Fruit fly (Drosophila melanogaster) whole organism, embryonic: ENCODE measurements around the gene Cubn.

ENCODE experiments used
- ATbp ChIP-seq: fragments of 200-800 bp; sonication (Bioruptor generic); optimal IDR thresholded peaks from 2 replicates; lab custom pipeline; 2017; ENCODE audit warnings: missing biosample characterization, mild to moderate bottlenecking, missing genetic modification characterization, missing genetic modification reagents
- Adf1 ChIP-seq: fragments of 200-800 bp; sonication (Bioruptor generic); IDR thresholded peaks from 2 replicates; pipeline ENCODE4 v1.3.6; 2022; ENCODE audit warnings: missing biosample characterization, missing genetic modification characterization
- Aef1 ChIP-seq: fragments of 200-800 bp; sonication (Bioruptor generic); IDR thresholded peaks from 3 replicates; pipeline ENCODE4 v1.3.6; 2022; ENCODE audit warnings: missing biosample characterization, missing genetic modification characterization
- CG10267 ChIP-seq: fragments of 200-800 bp; sonication (Bioruptor generic); optimal IDR thresholded peaks from 2 replicates; lab custom pipeline; 2018; ENCODE audit warnings: missing biosample characterization, mild to moderate bottlenecking, missing genetic modification characterization, moderate library complexity
- CG10321 ChIP-seq: fragments of 200-800 bp; sonication (Bioruptor generic); IDR thresholded peaks from 2 replicates; pipeline ENCODE4 v1.3.6; 2022; ENCODE audit warnings: missing biosample characterization, missing genetic modification characterization
- CG10431 ChIP-seq: fragments of 200-800 bp; sonication (Bioruptor generic); optimal IDR thresholded peaks from 3 replicates; lab custom pipeline; 2018; ENCODE audit warnings: missing biosample characterization, mild to moderate bottlenecking, missing genetic modification characterization
- CG11456 ChIP-seq: fragments of 200-800 bp; sonication (Bioruptor generic); IDR thresholded peaks from 3 replicates; pipeline ENCODE4 v1.3.6; 2022; ENCODE audit warnings: missing biosample characterization, missing genetic modification characterization
- CG12769 ChIP-seq: fragments of 200-800 bp; sonication (Bioruptor generic); optimal IDR thresholded peaks from 2 replicates; lab custom pipeline; 2019; ENCODE audit warnings: missing biosample characterization, mild to moderate bottlenecking, missing genetic modification characterization, moderate library complexity
- CG15011 ChIP-seq: fragments of 200-800 bp; sonication (Bioruptor generic); optimal IDR thresholded peaks from 3 replicates; lab custom pipeline; 2018; ENCODE audit warnings: missing biosample characterization, mild to moderate bottlenecking, missing genetic modification characterization
- CG15479 ChIP-seq: fragments of 200-800 bp; sonication (Bioruptor generic); optimal IDR thresholded peaks from 3 replicates; lab custom pipeline; 2019; ENCODE audit warnings: missing biosample characterization, mild to moderate bottlenecking, missing genetic modification characterization, moderate library complexity
- CG1603 ChIP-seq: fragments of 200-800 bp; sonication (Bioruptor generic); optimal IDR thresholded peaks from 2 replicates; lab custom pipeline; 2019; ENCODE audit warnings: missing biosample characterization, mild to moderate bottlenecking, missing genetic modification characterization, moderate library complexity
- CG17385 ChIP-seq: fragments of 200-800 bp; sonication (Bioruptor generic); optimal IDR thresholded peaks from 3 replicates; lab custom pipeline; 2018; ENCODE audit warnings: missing biosample characterization, mild to moderate bottlenecking, missing genetic modification characterization
- CG17612 ChIP-seq: fragments of 200-800 bp; sonication (Bioruptor generic); IDR thresholded peaks from 2 replicates; pipeline ENCODE4 v1.3.6; 2022; ENCODE audit warnings: missing biosample characterization, missing genetic modification characterization
- CG17802 ChIP-seq: fragments of 200-800 bp; sonication (Bioruptor generic); optimal IDR thresholded peaks from 2 replicates; lab custom pipeline; 2018; ENCODE audit warnings: missing biosample characterization, mild to moderate bottlenecking, missing genetic modification characterization, moderate library complexity
- CG1792 ChIP-seq: fragments of 200-800 bp; sonication (Bioruptor generic); optimal IDR thresholded peaks from 2 replicates; lab custom pipeline; 2016; ENCODE audit warnings: missing biosample characterization, missing genetic modification characterization
- CG18011 ChIP-seq: fragments of 200-800 bp; sonication (Bioruptor generic); optimal IDR thresholded peaks from 2 replicates; lab custom pipeline; 2017; ENCODE audit warnings: missing biosample characterization, missing genetic modification characterization, mild to moderate bottlenecking, moderate library complexity, missing genotype
- CG2129 ChIP-seq: fragments of 200-800 bp; sonication (Bioruptor generic); IDR thresholded peaks from 2 replicates; pipeline ENCODE4 v1.3.6; 2022; ENCODE audit warnings: missing biosample characterization, missing genetic modification characterization; ENCODE audit not compliant: partially characterized antibody
- CG2889 ChIP-seq: fragments of 200-800 bp; sonication (Bioruptor generic); IDR thresholded peaks from 3 replicates; pipeline ENCODE4 v1.3.6; 2022; ENCODE audit warnings: missing biosample characterization, missing genetic modification characterization
- CG3065 ChIP-seq: fragments of 200-800 bp; sonication (Bioruptor generic); optimal IDR thresholded peaks from 2 replicates; lab custom pipeline; 2016; ENCODE audit warnings: missing biosample characterization, missing genetic modification characterization
- CG31388 ChIP-seq: fragments of 200-800 bp; sonication (Bioruptor generic); optimal IDR thresholded peaks from 2 replicates; lab custom pipeline; 2016; ENCODE audit warnings: missing biosample characterization, missing genetic modification characterization
- CG3163 ChIP-seq: fragments of 200-800 bp; sonication (Bioruptor generic); optimal IDR thresholded peaks from 3 replicates; lab custom pipeline; 2016; ENCODE audit warnings: missing biosample characterization, missing genetic modification characterization
- CG4360 ChIP-seq: fragments of 200-800 bp; sonication (Bioruptor generic); IDR thresholded peaks from 2 replicates; pipeline ENCODE4 v1.3.6; 2022; ENCODE audit warnings: missing biosample characterization, missing genetic modification characterization
- CG4707 ChIP-seq: fragments of 200-800 bp; sonication (Bioruptor generic); optimal IDR thresholded peaks from 2 replicates; lab custom pipeline; 2018; ENCODE audit warnings: missing biosample characterization, mild to moderate bottlenecking, missing genetic modification characterization, moderate library complexity
- CG4820 ChIP-seq: fragments of 200-800 bp; sonication (Bioruptor generic); optimal IDR thresholded peaks from 3 replicates; lab custom pipeline; 2016; ENCODE audit warnings: missing biosample characterization, missing genetic modification characterization
- CG5180 ChIP-seq: fragments of 200-800 bp; sonication (Bioruptor generic); optimal IDR thresholded peaks from 3 replicates; lab custom pipeline; 2017; ENCODE audit warnings: missing biosample characterization, missing genetic modification characterization, mild to moderate bottlenecking, moderate library complexity, missing genetic modification reagents
- CG5245 ChIP-seq: fragments of 200-800 bp; sonication (Bioruptor generic); optimal IDR thresholded peaks from 3 replicates; lab custom pipeline; 2016; ENCODE audit warnings: missing biosample characterization, missing genetic modification characterization
- CG6765 ChIP-seq: fragments of 200-800 bp; sonication (Bioruptor generic); optimal IDR thresholded peaks from 3 replicates; lab custom pipeline; 2017; ENCODE audit warnings: missing biosample characterization, mild to moderate bottlenecking, missing genetic modification characterization
- CG9797 ChIP-seq: fragments of 200-800 bp; sonication (Bioruptor generic); optimal IDR thresholded peaks from 3 replicates; lab custom pipeline; 2018; ENCODE audit warnings: missing biosample characterization, mild to moderate bottlenecking, missing genetic modification characterization
- D19A ChIP-seq: fragments of 200-800 bp; optimal IDR thresholded peaks from 3 replicates; lab custom pipeline; 2019; ENCODE audit warnings: missing biosample characterization, mild to moderate bottlenecking, missing genetic modification characterization, moderate library complexity
- H2.0 ChIP-seq: fragments of 200-800 bp; sonication (Bioruptor generic); IDR thresholded peaks from 2 replicates; pipeline ENCODE4 v1.3.6; 2022; ENCODE audit warnings: missing biosample characterization, missing genetic modification characterization
- HmgZ ChIP-seq: fragments of 200-800 bp; sonication (Bioruptor generic); optimal IDR thresholded peaks from 2 replicates; lab custom pipeline; 2018; ENCODE audit warnings: missing biosample characterization, mild to moderate bottlenecking, missing genetic modification characterization
- Hr3 ChIP-seq: fragments of 200-800 bp; sonication (Bioruptor generic); optimal IDR thresholded peaks from 3 replicates; lab custom pipeline; 2016; ENCODE audit warnings: missing biosample characterization, missing genetic modification characterization
- NK7.1 ChIP-seq: fragments of 200-800 bp; sonication (Bioruptor generic); optimal IDR thresholded peaks from 3 replicates; lab custom pipeline; 2016; ENCODE audit warnings: missing biosample characterization, missing genetic modification characterization
- Sry-δ ChIP-seq: fragments of 200-800 bp; sonication (Bioruptor generic); optimal IDR thresholded peaks from 2 replicates; lab custom pipeline; 2016; ENCODE audit warnings: missing biosample characterization, missing genetic modification characterization
- cas ChIP-seq: fragments of 200-800 bp; sonication (Bioruptor generic); IDR thresholded peaks from 2 replicates; pipeline ENCODE4 v1.3.6; 2022; ENCODE audit warnings: missing biosample characterization, missing genetic modification characterization
- dan ChIP-seq: fragments of 200-800 bp; sonication (Bioruptor generic); IDR thresholded peaks from 2 replicates; pipeline ENCODE4 v1.3.6; 2022; ENCODE audit warnings: missing biosample characterization, missing genetic modification characterization
- emc ChIP-seq: fragments of 200-800 bp; sonication (Bioruptor generic); optimal IDR thresholded peaks from 2 replicates; lab custom pipeline; 2016; ENCODE audit warnings: missing biosample characterization, missing genetic modification characterization
- ftz-f1 ChIP-seq: fragments of 200-800 bp; sonication (Bioruptor generic); optimal IDR thresholded peaks from 2 replicates; lab custom pipeline; 2016; ENCODE audit warnings: missing biosample characterization, missing genetic modification characterization
- klu ChIP-seq: fragments of 200-800 bp; sonication (Bioruptor generic); IDR thresholded peaks from 2 replicates; pipeline ENCODE4 v1.3.6; 2022; ENCODE audit warnings: missing biosample characterization, missing genetic modification characterization
- kni ChIP-seq: fragments of 200-800 bp; sonication (Bioruptor generic); optimal IDR thresholded peaks from 3 replicates; lab custom pipeline; 2017; ENCODE audit warnings: mild to moderate bottlenecking, missing biosample characterization, missing genetic modification reagents, missing genetic modification characterization
- mld ChIP-seq: fragments of 200-800 bp; sonication (Bioruptor generic); IDR thresholded peaks from 3 replicates; pipeline ENCODE4 v1.3.6; 2022; ENCODE audit warnings: missing biosample characterization, missing genetic modification characterization; ENCODE audit not compliant: partially characterized antibody
- onecut ChIP-seq: fragments of 200-800 bp; sonication (Bioruptor generic); IDR thresholded peaks from 2 replicates; pipeline ENCODE4 v1.3.6; 2022; ENCODE audit warnings: missing biosample characterization, missing genetic modification characterization
- peb ChIP-seq: fragments of 200-800 bp; sonication (Bioruptor generic); IDR thresholded peaks from 2 replicates; pipeline ENCODE4 v1.3.6; 2022; ENCODE audit warnings: missing biosample characterization, missing genetic modification characterization
- pros ChIP-seq: fragments of 200-800 bp; sonication (Bioruptor generic); optimal IDR thresholded peaks from 3 replicates; lab custom pipeline; 2019; ENCODE audit warnings: missing biosample characterization, mild to moderate bottlenecking, missing genetic modification characterization, moderate library complexity
- sd ChIP-seq: fragments of 200-800 bp; sonication (Bioruptor generic); optimal IDR thresholded peaks from 3 replicates; lab custom pipeline; 2018; ENCODE audit warnings: missing biosample characterization, mild to moderate bottlenecking, missing genetic modification characterization, moderate library complexity
- shn ChIP-seq: fragments of 200-800 bp; sonication (Bioruptor generic); optimal IDR thresholded peaks from 3 replicates; lab custom pipeline; 2016; ENCODE audit warnings: missing biosample characterization, missing genetic modification characterization
- tgo ChIP-seq: fragments of 200-800 bp; sonication (Bioruptor generic); IDR thresholded peaks from 3 replicates; pipeline ENCODE4 v1.3.6; 2022; ENCODE audit warnings: missing biosample characterization, missing genetic modification characterization
- tio ChIP-seq: fragments of 200-800 bp; sonication (Bioruptor generic); optimal IDR thresholded peaks from 2 replicates; lab custom pipeline; 2017; ENCODE audit warnings: missing biosample characterization, missing genetic modification characterization, inconsistent platforms
- tx ChIP-seq: fragments of 200-800 bp; sonication (Bioruptor generic); optimal IDR thresholded peaks from 2 replicates; lab custom pipeline; 2016; ENCODE audit warnings: missing biosample characterization, missing genetic modification characterization
- unc-4 ChIP-seq: fragments of 200-800 bp; sonication (Bioruptor generic); IDR thresholded peaks from 2 replicates; pipeline ENCODE4 v1.3.6; 2022; ENCODE audit warnings: missing biosample characterization, missing genetic modification characterization; ENCODE audit not compliant: partially characterized antibody

Cubn gene

dm6 chrX:9590592-9590991 is 19.5 kb upstream of the Cubn start:
- TF ChIP-seq HmgZ (tag; lab: Kevin White, UChicago) (no peak), tgo (0 out of 3 replicates have a peak, but pooled peaks have one; percentile 4)

- TF ChIP-seq Hr3: peak; percentile 22
- TF ChIP-seq emc: no peak
- no peak for TF ChIP-seq CG17802
- TF ChIP-seq CG6765 (GFP tag; lab: Kevin White, UChicago): no peak
- no peak for TF ChIP-seq kni (GFP tag; lab: Kevin White, UChicago)
- peak; percentile 32; the same call in 1 of the 2 replicates for TF ChIP-seq H2.0 (GFP tag; lab: Robert Waterston, UW)
- peak; percentile 19 for TF ChIP-seq CG15011 (GFP tag; lab: Kevin White, UChicago)
- TF ChIP-seq mld (GFP tag; lab: Robert Waterston, UW): no peak
- TF ChIP-seq CG5180 (GFP tag; lab: Kevin White, UChicago): peak; percentile 4
- TF ChIP-seq CG12769 (tag; lab: Kevin White, UChicago): peak; percentile 22
- TF ChIP-seq Sry-δ (GFP tag; lab: Kevin White, UChicago): no peak
- TF ChIP-seq tio: peak; percentile 39
- TF ChIP-seq CG2889 (GFP tag; lab: Robert Waterston, UW): no peak
- peak; percentile 48 for TF ChIP-seq CG17385
- no peak for TF ChIP-seq CG11456 (GFP tag; lab: Robert Waterston, UW)
- TF ChIP-seq CG1792 (GFP tag; lab: Kevin White, UChicago): no peak
- no peak for TF ChIP-seq CG31388 (GFP tag; lab: Kevin White, UChicago)
- TF ChIP-seq CG18011 (GFP tag; lab: Kevin White, UChicago): no peak
- no peak for TF ChIP-seq Adf1
- no peak for TF ChIP-seq tx (GFP tag; lab: Kevin White, UChicago)
- no peak for TF ChIP-seq CG5245
- TF ChIP-seq shn (GFP tag; lab: Kevin White, UChicago): no peak
- TF ChIP-seq peb: no peak
- TF ChIP-seq CG4820: no peak
- TF ChIP-seq CG1603 (tag; lab: Kevin White, UChicago): peak; percentile 40
- no peak for TF ChIP-seq CG3065
- TF ChIP-seq unc-4: no peak
- peak; percentile 40 for TF ChIP-seq ATbp (GFP tag; lab: Kevin White, UChicago)
- TF ChIP-seq CG10321 (GFP tag; lab: Robert Waterston, UW): no peak
- no peak for TF ChIP-seq ftz-f1 (GFP tag; lab: Kevin White, UChicago)
- TF ChIP-seq CG9797: no peak
- no peak for TF ChIP-seq CG15479 (GFP tag; lab: Kevin White, UChicago)
- no peak for TF ChIP-seq cas (GFP tag; lab: Robert Waterston, UW)
- no peak for TF ChIP-seq sd
- TF ChIP-seq Aef1 (GFP tag; lab: Robert Waterston, UW): no peak
- TF ChIP-seq CG3163: no peak
- TF ChIP-seq dan (GFP tag; lab: Robert Waterston, UW): no peak
- TF ChIP-seq CG2129 (GFP tag; lab: Robert Waterston, UW): no peak
- no peak for TF ChIP-seq klu
- TF ChIP-seq pros: no peak
- no peak for TF ChIP-seq CG10267 (tag; lab: Kevin White, UChicago)
- TF ChIP-seq NK7.1 (GFP tag; lab: Kevin White, UChicago): no peak
- no peak for TF ChIP-seq CG10431 (GFP tag; lab: Kevin White, UChicago)
- no peak for TF ChIP-seq CG4360 (GFP tag; lab: Robert Waterston, UW)
- peak; percentile 84 for TF ChIP-seq D19A
- no peak for TF ChIP-seq onecut (GFP tag; lab: Robert Waterston, UW)
- TF ChIP-seq CG4707 (GFP tag; lab: Kevin White, UChicago): peak; percentile 5
- no peak for TF ChIP-seq CG17612 (GFP tag; lab: Robert Waterston, UW)
These were observed 18.8 kb upstream of the Cubn start for dm6 chrX:9589928-9590327.
